Worm (Caenorhabditis elegans) whole organism, L3 larva: ENCODE measurements around the gene F29A7.8.

Source experiments
- R02D3.7 ChIP-seq: fragments of 150-350 bp; optimal IDR thresholded peaks from 2 replicates; lab custom pipeline; 2014; ENCODE audit warnings: missing biosample characterization, missing genetic modification characterization
- ama-1 ChIP-seq: fragments of 150-350 bp; optimal IDR thresholded peaks from 2 replicates; lab custom pipeline; 2018
- ceh-28 ChIP-seq: fragments of 150-350 bp; optimal IDR thresholded peaks from 2 replicates; lab custom pipeline; 2014; ENCODE audit warnings: missing biosample characterization, missing genetic modification reagents, missing genetic modification characterization
- ceh-82 ChIP-seq: fragments of 150-350 bp; optimal IDR thresholded peaks from 2 replicates; lab custom pipeline; 2014; ENCODE audit warnings: missing biosample characterization, missing genetic modification characterization
- ceh-9 ChIP-seq: sonication (generic microtip); optimal IDR thresholded peaks from 2 replicates; lab custom pipeline; 2018; ENCODE audit warnings: missing biosample characterization, missing genetic modification characterization
- daf-12 ChIP-seq: fragments of 150-350 bp; optimal IDR thresholded peaks from 2 replicates; lab custom pipeline; 2014; ENCODE audit warnings: missing biosample characterization, missing genetic modification reagents, missing genetic modification characterization
- egl-27 ChIP-seq: sonication (generic microtip); optimal IDR thresholded peaks from 4 replicates; lab custom pipeline; 2017; ENCODE audit warnings: missing biosample characterization, missing genetic modification reagents, missing genetic modification characterization
- egl-5 ChIP-seq: fragments of 150-350 bp; optimal IDR thresholded peaks from 2 replicates; lab custom pipeline; 2017; ENCODE audit warnings: missing biosample characterization, missing genetic modification reagents, missing genetic modification characterization, inconsistent platforms
- elt-2 ChIP-seq: sonication (generic microtip); optimal IDR thresholded peaks from 2 replicates; lab custom pipeline; 2016; ENCODE audit warnings: missing genetic modification reagents, mild to moderate bottlenecking, missing genetic modification characterization, missing compliant biosample characterization
- elt-3 ChIP-seq, 3 experiments: fragments of 150-350 bp in 1 of 3; sonication (generic microtip) in 2 of 3; optimal IDR thresholded peaks; 2 replicates in 2 of 3; 4 replicates in 1 of 3; lab custom pipeline; 2014 to 2017; ENCODE audit warnings: missing biosample characterization in 3 of 3, missing genetic modification characterization in 3 of 3
- eor-1 ChIP-seq, 2 experiments: fragments of 150-350 bp; optimal IDR thresholded peaks; 2 replicates each; lab custom pipeline; 2014 to 2018; ENCODE audit warnings: missing biosample characterization in 2 of 2, missing genetic modification characterization in 2 of 2
- fkh-10 ChIP-seq: sonication (generic microtip); optimal IDR thresholded peaks from 2 replicates; lab custom pipeline; 2017; ENCODE audit warnings: missing biosample characterization, missing genetic modification reagents, missing genetic modification characterization
- fkh-2 ChIP-seq: fragments of 150-350 bp; optimal IDR thresholded peaks from 2 replicates; lab custom pipeline; 2014; ENCODE audit warnings: missing biosample characterization, missing genetic modification reagents, missing genetic modification characterization
- hmg-11 ChIP-seq: sonication (generic microtip); optimal IDR thresholded peaks from 2 replicates; lab custom pipeline; 2016; ENCODE audit warnings: missing genetic modification characterization, missing compliant biosample characterization
- jun-1 ChIP-seq: fragments of 150-350 bp; optimal IDR thresholded peaks from 2 replicates; lab custom pipeline; 2014; ENCODE audit warnings: missing biosample characterization, missing genetic modification reagents, missing genetic modification characterization
- lin-15B ChIP-seq: fragments of 150-350 bp; optimal IDR thresholded peaks from 2 replicates; lab custom pipeline; 2014; ENCODE audit warnings: missing biosample characterization, missing genetic modification characterization
- mml-1 ChIP-seq: fragments of 150-350 bp; sonication (generic microtip); optimal IDR thresholded peaks from 3 replicates; lab custom pipeline; 2014; ENCODE audit warnings: missing biosample characterization, missing genetic modification characterization
- nfya-1 ChIP-seq: sonication (generic microtip); optimal IDR thresholded peaks from 2 replicates; lab custom pipeline; 2017; ENCODE audit warnings: missing genetic modification characterization, mild to moderate bottlenecking, missing compliant biosample characterization, antibody characterized with exemption, moderate library complexity; ENCODE audit not compliant: insufficient read depth
- nhr-11 ChIP-seq: fragments of 150-350 bp; optimal IDR thresholded peaks from 2 replicates; lab custom pipeline; 2014; ENCODE audit warnings: missing biosample characterization, missing genetic modification characterization
- nhr-23 ChIP-seq: fragments of 150-350 bp; optimal IDR thresholded peaks from 2 replicates; lab custom pipeline; 2014; ENCODE audit warnings: missing biosample characterization, missing genetic modification reagents, missing genetic modification characterization
- nhr-237 ChIP-seq: fragments of 150-350 bp; optimal IDR thresholded peaks from 2 replicates; lab custom pipeline; 2014; ENCODE audit warnings: missing biosample characterization, missing genetic modification characterization
- nhr-25 ChIP-seq: sonication (generic microtip); optimal IDR thresholded peaks from 2 replicates; lab custom pipeline; 2017; ENCODE audit warnings: missing biosample characterization, missing genetic modification characterization
- nhr-28 ChIP-seq: fragments of 150-350 bp; optimal IDR thresholded peaks from 2 replicates; lab custom pipeline; 2014; ENCODE audit warnings: missing biosample characterization, missing genetic modification characterization
- nhr-43 ChIP-seq: sonication (generic microtip); optimal IDR thresholded peaks from 2 replicates; lab custom pipeline; 2016; ENCODE audit warnings: mild to moderate bottlenecking, missing genetic modification characterization, missing compliant biosample characterization; ENCODE audit not compliant: poor library complexity, severe bottlenecking
- pha-4 ChIP-seq: fragments of 150-350 bp; optimal IDR thresholded peaks from 2 replicates; lab custom pipeline; 2014; ENCODE audit warnings: missing biosample characterization, missing genetic modification reagents, missing genetic modification characterization
- pqm-1 ChIP-seq: fragments of 150-350 bp; optimal IDR thresholded peaks from 2 replicates; lab custom pipeline; 2017; ENCODE audit warnings: missing biosample characterization, missing genetic modification characterization, inconsistent platforms
- skn-1 ChIP-seq: fragments of 150-350 bp; optimal IDR thresholded peaks from 2 replicates; lab custom pipeline; 2014; ENCODE audit warnings: missing biosample characterization, missing genetic modification characterization
- snpc-4 ChIP-seq: fragments of 150-350 bp; optimal IDR thresholded peaks from 2 replicates; lab custom pipeline; 2014; ENCODE audit warnings: missing biosample characterization, missing genetic modification characterization
- tbx-2 ChIP-seq: sonication (generic microtip); optimal IDR thresholded peaks from 2 replicates; lab custom pipeline; 2016; ENCODE audit warnings: mild to moderate bottlenecking, missing genetic modification characterization, missing compliant biosample characterization
- unc-39 ChIP-seq: sonication (generic microtip); optimal IDR thresholded peaks from 4 replicates; lab custom pipeline; 2017; ENCODE audit warnings: missing biosample characterization, missing genetic modification characterization
- unc-62 ChIP-seq: fragments of 150-350 bp; sonication (generic microtip); optimal IDR thresholded peaks from 4 replicates; lab custom pipeline; 2014; ENCODE audit warnings: missing biosample characterization, missing genetic modification reagents, missing genetic modification characterization
- ztf-4 ChIP-seq: fragments of 150-350 bp; optimal IDR thresholded peaks from 2 replicates; lab custom pipeline; 2014; ENCODE audit warnings: missing biosample characterization, missing genetic modification characterization

Gene F29A7.8

DNA sequence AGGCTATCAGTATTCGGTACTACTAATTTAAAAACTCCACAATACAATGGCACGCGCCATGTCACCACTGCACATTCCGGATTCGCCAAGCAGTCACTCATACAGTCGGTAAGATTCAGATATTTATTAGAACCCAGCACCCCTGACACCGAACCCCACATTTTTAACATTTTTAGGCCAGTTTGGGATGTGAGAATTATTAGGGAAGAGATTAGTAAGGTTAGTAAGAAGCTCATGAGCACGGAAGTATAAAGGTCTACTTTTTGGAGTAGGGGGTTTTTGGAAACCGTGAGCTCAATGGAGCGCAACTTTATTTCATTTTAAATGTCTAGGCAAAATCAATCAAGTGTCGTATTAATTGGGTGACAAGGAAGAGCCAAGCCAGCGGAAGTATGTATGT, at the start of gene F29A7.8:
Gene F29A7.8 (minus strand): TSS at position 101 of the 400 bp plus-strand sequence.
- TF ChIP-seq pqm-1 (tag; lab: Kevin White, UChicago) (no peak), tbx-2 (tag; lab: Kevin White, UChicago) (no peak), ama-1 (lab: Kevin White, UChicago) (no peak), unc-62 (no peak), daf-12 (tag; lab: Kevin White, UChicago) (no peak), ztf-4 (no peak), skn-1 (tag; lab: Kevin White, UChicago) (no peak), mml-1 (tag; lab: Kevin White, UChicago) (no peak), nhr-28 (tag; lab: Kevin White, UChicago) (no peak), snpc-4 (tag; lab: Kevin White, UChicago) (no peak), fkh-10 (GFP tag; lab: Kevin White, UChicago) (no peak), unc-39 (tag; lab: Kevin White, UChicago) (no peak), elt-3 (tag; optimal IDR thresholded peaks at IDR 0.05; lab: Kevin White, UChicago) (no peak), ceh-28 (tag; lab: Kevin White, UChicago) (no peak), hmg-11 (tag; lab: Kevin White, UChicago) (no peak), jun-1 (tag; lab: Kevin White, UChicago) (no peak), nhr-11 (tag; lab: Kevin White, UChicago) (no peak), egl-27 (no peak), egl-5 (tag; lab: Kevin White, UChicago) (no peak), nhr-237 (tag; lab: Kevin White, UChicago) (no peak)

DNA sequence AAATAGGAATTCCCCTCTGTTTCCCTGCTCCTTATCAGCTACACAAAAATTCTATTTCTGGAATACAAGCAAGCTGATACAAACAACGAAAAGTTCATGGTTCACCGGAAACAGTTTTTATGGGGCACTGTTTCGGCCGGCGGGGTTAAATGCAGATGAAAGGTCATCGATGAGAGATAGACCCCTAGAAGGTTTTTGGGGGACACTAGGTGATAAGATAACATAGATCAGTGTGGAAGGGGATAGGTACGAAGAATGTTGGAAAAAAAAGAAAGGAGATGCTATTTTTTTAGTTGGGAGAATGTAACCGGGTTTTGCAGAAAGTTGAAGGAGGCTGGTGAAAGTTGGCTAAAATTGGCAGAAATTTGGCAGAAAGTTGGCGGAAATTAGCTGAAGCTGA, 47.7 kb upstream of the F29A7.8 start:
- peak in 1 of 3 experiments; percentile 64 for TF ChIP-seq elt-3 (tag; optimal IDR thresholded peaks at IDR 0.05; lab: Kevin White, UChicago)
- no peak for TF ChIP-seq eor-1 (tag; optimal IDR thresholded peaks at IDR 0.05; lab: Kevin White, UChicago)
- no peak for TF ChIP-seq ztf-4
- TF ChIP-seq unc-39 (tag; lab: Kevin White, UChicago) = no peak
- no peak for TF ChIP-seq egl-27
- TF ChIP-seq nhr-23 (tag; lab: Kevin White, UChicago) = peak; percentile 33
- no peak for TF ChIP-seq lin-15B (tag; lab: Kevin White, UChicago)

DNA sequence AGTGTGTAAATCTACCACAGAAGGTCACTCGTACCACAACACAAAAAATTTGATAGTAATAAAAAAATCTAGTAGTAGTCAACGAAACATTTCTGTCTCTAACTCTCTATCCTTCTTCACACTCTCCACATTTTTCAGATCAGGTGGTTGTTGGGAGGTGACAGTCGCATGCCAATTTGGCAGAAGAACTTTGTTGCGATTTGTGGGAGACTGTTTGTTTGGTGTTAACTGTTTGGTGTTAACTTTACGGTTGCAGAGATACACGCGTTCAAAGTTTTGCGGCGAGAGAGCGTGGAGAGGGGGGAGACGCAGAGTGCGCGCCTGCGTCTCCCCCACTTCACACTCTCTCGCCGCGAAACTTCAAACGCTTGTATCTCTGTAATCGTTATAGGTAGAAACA, 47.1 kb upstream of the F29A7.8 start:
- TF ChIP-seq eor-1 (tag; optimal IDR thresholded peaks at IDR 0.05; lab: Kevin White, UChicago) (no peak), elt-2 (peak; percentile 8), ceh-9 (no peak), pha-4 (tag; lab: Kevin White, UChicago) (peak; percentile 42)

DNA sequence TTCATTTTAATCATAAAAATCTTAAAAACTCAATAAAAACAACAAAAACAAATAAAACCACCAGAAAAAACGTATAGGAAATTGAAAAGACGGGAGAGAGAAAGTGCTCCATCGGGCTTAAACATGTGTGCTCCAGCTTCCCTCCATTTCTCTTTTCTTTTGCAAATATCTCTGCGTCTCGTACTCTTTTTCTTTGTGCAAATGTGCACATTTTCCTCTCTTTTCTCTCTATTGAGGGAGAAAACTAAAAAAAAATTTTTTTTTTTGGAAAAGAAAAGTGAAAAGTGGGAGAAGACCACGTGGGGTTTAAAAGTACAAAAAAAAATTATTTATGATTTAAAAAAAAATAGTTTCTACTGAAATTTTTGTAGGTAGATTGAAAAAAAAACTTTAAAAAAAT, 46.4 kb upstream of the F29A7.8 start:
- TF ChIP-seq pha-4 (tag; lab: Kevin White, UChicago) = peak; percentile 63
- peak; percentile 4 for TF ChIP-seq lin-15B (tag; lab: Kevin White, UChicago)
- peak; percentile 67 for TF ChIP-seq nfya-1
- no peak for TF ChIP-seq ama-1 (lab: Kevin White, UChicago)

DNA sequence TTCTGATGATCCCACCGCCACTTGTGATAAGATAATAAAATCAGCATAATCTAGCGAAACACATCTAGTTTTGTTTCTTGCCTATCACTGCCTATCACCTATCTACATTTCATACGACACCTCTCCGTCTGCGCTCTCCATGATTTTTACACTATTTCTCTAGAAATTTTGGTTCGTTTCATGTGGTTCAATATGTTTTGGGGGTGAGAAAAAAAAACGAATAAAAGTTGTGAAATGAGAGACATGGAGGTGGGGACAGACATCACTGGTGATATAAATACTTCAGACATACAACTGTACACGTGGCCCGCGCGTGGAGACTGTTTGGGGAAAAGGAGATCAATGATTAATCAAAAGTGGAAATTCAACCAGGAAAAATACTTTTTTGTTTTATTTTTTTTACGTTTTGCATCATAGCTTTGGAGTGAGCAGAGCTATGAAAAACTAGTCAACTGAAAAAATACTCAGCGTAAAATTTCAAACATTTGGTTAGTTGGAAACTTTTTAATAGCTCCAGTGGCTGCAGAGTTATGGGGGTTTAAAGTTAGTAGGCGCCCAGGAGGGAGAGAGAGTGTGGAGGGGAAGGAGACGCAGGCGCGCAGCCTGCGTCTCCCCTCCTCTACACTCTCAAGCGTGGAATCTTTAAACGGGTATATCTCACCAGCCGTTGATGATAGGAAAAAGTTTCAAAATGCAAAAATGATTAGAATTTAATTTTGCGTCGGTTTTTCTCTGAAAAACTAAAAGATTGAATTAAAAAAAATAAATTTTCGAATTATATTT, 45.1 kb upstream of the F29A7.8 start:
- TF ChIP-seq eor-1 (tag; optimal IDR thresholded peaks at IDR 0.05; lab: Kevin White, UChicago) = no peak
- peak; percentile 89 for TF ChIP-seq elt-2
- TF ChIP-seq mml-1 (tag; lab: Kevin White, UChicago) = peak; percentile 37
- no peak for TF ChIP-seq ceh-82 (tag; lab: Kevin White, UChicago)
- peak; percentile 15 for TF ChIP-seq nhr-43
- TF ChIP-seq pqm-1 (tag; lab: Kevin White, UChicago) = peak; percentile 64
- TF ChIP-seq nhr-28 (tag; lab: Kevin White, UChicago) = no peak
- TF ChIP-seq R02D3.7 (tag; lab: Kevin White, UChicago) = no peak
- TF ChIP-seq snpc-4 (tag; lab: Kevin White, UChicago) = no peak
- TF ChIP-seq ceh-9 = no peak
- TF ChIP-seq tbx-2 (tag; lab: Kevin White, UChicago) = no peak
- TF ChIP-seq skn-1 (tag; lab: Kevin White, UChicago) = no peak
- no peak for TF ChIP-seq fkh-2 (tag; lab: Kevin White, UChicago)
- peak; percentile 18 for TF ChIP-seq nhr-25 (tag; lab: Kevin White, UChicago)
- TF ChIP-seq lin-15B (tag; lab: Kevin White, UChicago) = no peak
- TF ChIP-seq unc-39 (tag; lab: Kevin White, UChicago) = no peak
- peak in 1 of 3 experiments; percentile 30 for TF ChIP-seq elt-3 (tag; optimal IDR thresholded peaks at IDR 0.05; lab: Kevin White, UChicago)
- TF ChIP-seq, all 47 proteins: peak for 6
